Worm (Caenorhabditis elegans): ENCODE results near the gene qui-1.

- no peak for TF ChIP-seq dao-5 (tag; optimal IDR thresholded peaks at IDR 0.05)
- no peak for TF ChIP-seq W03F9.2 (tag; optimal IDR thresholded peaks at IDR 0.05)
- no peak for TF ChIP-seq him-1 (tag; optimal IDR thresholded peaks at IDR 0.05)
Observed at ce11 chrIV:13601973-13602669, 40.5 kb downstream of the qui-1 start, which contains the start of gene Y45F10B.59.
